Fruit fly (Drosophila melanogaster): ENCODE measurements around the gene CG11052.

The CG11052 gene

DNA sequence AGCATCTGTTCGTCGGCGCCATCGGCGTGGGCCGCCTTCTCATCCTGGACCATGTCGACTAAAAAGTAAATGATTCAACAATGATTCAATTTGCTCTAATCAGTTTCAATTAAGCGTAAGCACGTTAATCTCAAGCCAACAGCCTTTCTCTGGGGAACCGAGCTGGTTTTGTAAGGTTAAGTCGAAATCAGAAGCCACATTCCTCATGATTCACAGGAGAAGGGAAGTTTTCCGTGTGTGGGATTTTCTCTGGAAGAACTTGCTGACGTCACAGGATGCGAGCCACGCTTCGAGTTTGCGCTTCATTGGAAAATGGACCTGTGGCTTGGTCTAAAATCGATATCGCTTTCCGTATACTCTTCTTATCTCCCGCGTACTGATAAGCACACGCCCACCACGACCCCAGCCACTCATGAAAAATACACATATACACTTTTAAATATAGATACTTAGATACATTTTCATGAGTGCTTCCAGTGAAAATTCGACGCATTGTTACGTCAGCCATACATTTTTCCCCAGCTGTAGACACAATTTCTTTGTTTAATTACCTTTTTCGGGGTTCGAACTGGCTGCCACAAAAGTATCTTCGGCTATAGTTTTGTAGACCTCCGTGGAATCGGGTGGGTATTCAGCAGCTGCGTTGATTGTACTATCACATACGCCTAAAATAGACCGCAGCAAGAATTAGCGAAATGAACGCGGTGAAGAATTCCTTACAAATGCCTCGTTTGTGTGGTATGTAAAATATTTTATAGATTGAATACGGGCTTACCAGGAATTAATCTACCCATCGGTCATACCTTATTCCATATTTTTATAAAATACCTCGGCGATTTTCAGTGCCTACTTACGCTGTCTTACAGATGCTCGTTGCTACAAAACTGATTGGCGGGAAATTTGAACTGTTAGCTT, 31.8 kb downstream of the CG11052 start:
- TF ChIP-seq Myc (optimal IDR thresholded peaks at IDR 0.05), result no peak
- TF ChIP-seq CG32264 (GFP tag; optimal IDR thresholded peaks at IDR 0.05), result no peak
- TF ChIP-seq foxo (GFP tag; optimal IDR thresholded peaks at IDR 0.05), result peak in 1 of 2 experiments; percentile 8
- peak; percentile 34 for TF ChIP-seq Sp1 (GFP tag; optimal IDR thresholded peaks at IDR 0.05)
- TF ChIP-seq Mio (GFP tag; optimal IDR thresholded peaks at IDR 0.05), result no peak
- TF ChIP-seq brk (GFP tag; optimal IDR thresholded peaks at IDR 0.05), result no peak
- TF ChIP-seq sage (GFP tag; optimal IDR thresholded peaks at IDR 0.05), result no peak
- no peak for TF ChIP-seq GATAd (GFP tag; optimal IDR thresholded peaks at IDR 0.05)
- no peak for TF ChIP-seq Rel (GFP tag; optimal IDR thresholded peaks at IDR 0.05)
- TF ChIP-seq Rel (tag; optimal IDR thresholded peaks at IDR 0.05), result peak; percentile 69
- peak; percentile 27 for TF ChIP-seq CrebA (GFP tag; optimal IDR thresholded peaks at IDR 0.05; ENCODE audit: borderline replicate concordance)
- no peak for TF ChIP-seq dl (GFP tag; optimal IDR thresholded peaks at IDR 0.05; ENCODE audit: insufficient read depth in 1 of 2, partially characterized antibody in 2 of 2)
- no peak for TF ChIP-seq fru (GFP tag; optimal IDR thresholded peaks at IDR 0.05)
- TF ChIP-seq Hr78 (GFP tag; optimal IDR thresholded peaks at IDR 0.05), result no peak
- peak; percentile 17 for TF ChIP-seq br (GFP tag; optimal IDR thresholded peaks at IDR 0.05)
- TF ChIP-seq woc (GFP tag; optimal IDR thresholded peaks at IDR 0.05), result peak; percentile 13
- peak; percentile 28 for TF ChIP-seq rgr (GFP tag; optimal IDR thresholded peaks at IDR 0.05)
- TF ChIP-seq pan (optimal IDR thresholded peaks at IDR 0.05), result no peak
- TF ChIP-seq usp (GFP tag; optimal IDR thresholded peaks at IDR 0.05), result no peak
- TF ChIP-seq Dif (GFP tag; optimal IDR thresholded peaks at IDR 0.05; ENCODE audit: partially characterized antibody), result peak; percentile 82
- TF ChIP-seq tai (GFP tag; optimal IDR thresholded peaks at IDR 0.05), result no peak
- TF ChIP-seq HLH106 (tag; optimal IDR thresholded peaks at IDR 0.05), result peak; percentile 4
- no peak for TF ChIP-seq dmrt93B (GFP tag; optimal IDR thresholded peaks at IDR 0.05)
- TF ChIP-seq ey (GFP tag; optimal IDR thresholded peaks at IDR 0.05), result no peak
- TF ChIP-seq Abd-B (GFP tag; optimal IDR thresholded peaks at IDR 0.05), result no peak
- peak; percentile 54 for TF ChIP-seq Vsx2 (GFP tag; optimal IDR thresholded peaks at IDR 0.05; ENCODE audit: partially characterized antibody)
- no peak for TF ChIP-seq dsf (GFP tag; optimal IDR thresholded peaks at IDR 0.05; ENCODE audit: borderline replicate concordance)
- TF ChIP-seq psq (GFP tag; optimal IDR thresholded peaks at IDR 0.05), result no peak
- TF ChIP-seq N (GFP tag; optimal IDR thresholded peaks at IDR 0.05), result no peak
- no peak for TF ChIP-seq jim (GFP tag; optimal IDR thresholded peaks at IDR 0.05)
- no peak for TF ChIP-seq CG9705 (GFP tag; optimal IDR thresholded peaks at IDR 0.05)
- no peak for TF ChIP-seq lola (GFP tag; optimal IDR thresholded peaks at IDR 0.05)
- TF ChIP-seq OdsH (GFP tag; optimal IDR thresholded peaks at IDR 0.05), result peak; percentile 7
- peak; percentile 56 for TF ChIP-seq Hnf4 (GFP tag; optimal IDR thresholded peaks at IDR 0.05)
- TF ChIP-seq h (GFP tag; optimal IDR thresholded peaks at IDR 0.05), result peak; percentile 50
- TF ChIP-seq sv (GFP tag; optimal IDR thresholded peaks at IDR 0.05), result peak; percentile 8
- no peak for TF ChIP-seq Jra (GFP tag; optimal IDR thresholded peaks at IDR 0.05)
- no peak for TF ChIP-seq Dfd (GFP tag; optimal IDR thresholded peaks at IDR 0.05)
- TF ChIP-seq Hr83 (GFP tag; optimal IDR thresholded peaks at IDR 0.05; ENCODE audit: poor library complexity, severe bottlenecking), result no peak

DNA sequence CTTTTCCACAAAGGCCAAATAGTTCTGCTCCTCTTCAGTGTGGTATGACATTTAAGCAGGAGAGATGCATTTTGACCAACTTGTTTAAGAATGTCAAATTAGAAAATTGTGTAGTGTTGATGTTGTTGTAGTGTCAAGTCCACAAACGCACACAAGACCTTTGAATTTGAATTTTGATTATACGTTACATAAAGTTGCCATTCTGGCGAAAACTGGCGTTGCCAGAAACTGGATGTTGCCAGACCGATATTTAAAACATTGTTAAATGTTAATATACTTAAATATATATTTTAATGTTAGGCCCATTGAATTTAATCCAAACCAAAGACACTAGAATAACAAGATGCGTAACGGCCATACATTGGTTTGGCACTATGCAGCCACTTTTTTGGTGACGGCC, 36.0 kb downstream of the CG11052 start:
- TF ChIP-seq dmrt93B (GFP tag; optimal IDR thresholded peaks at IDR 0.05), result no peak
- TF ChIP-seq pan (optimal IDR thresholded peaks at IDR 0.05), result no peak

DNA sequence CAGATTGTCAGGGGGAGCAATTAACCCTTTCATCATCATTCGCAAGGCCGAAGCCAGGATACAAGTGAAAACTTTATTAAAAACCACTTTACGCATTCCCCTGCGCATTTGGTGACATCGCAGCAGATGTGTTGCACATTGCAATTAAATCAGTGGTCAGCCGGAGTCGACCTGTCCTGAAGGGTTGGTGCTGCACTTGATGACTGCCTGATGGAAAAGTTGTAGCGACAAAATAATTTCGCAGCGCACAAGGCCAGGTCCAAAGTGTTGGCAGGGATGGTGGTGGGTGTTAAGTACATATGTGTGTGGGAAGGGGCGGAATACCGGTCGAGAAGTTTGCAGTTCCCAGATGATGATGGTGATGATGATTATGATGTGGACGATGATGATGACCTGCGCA, 36.9 kb downstream of the CG11052 start:
- TF ChIP-seq pan (optimal IDR thresholded peaks at IDR 0.05), result no peak
- TF ChIP-seq ey (GFP tag; optimal IDR thresholded peaks at IDR 0.05), result no peak
- no peak for TF ChIP-seq Hr78 (GFP tag; optimal IDR thresholded peaks at IDR 0.05)
- TF ChIP-seq foxo (GFP tag; optimal IDR thresholded peaks at IDR 0.05), result no peak
- TF ChIP-seq dl (GFP tag; optimal IDR thresholded peaks at IDR 0.05; ENCODE audit: insufficient read depth in 1 of 2, partially characterized antibody in 2 of 2), result no peak
- TF ChIP-seq usp (GFP tag; optimal IDR thresholded peaks at IDR 0.05), result no peak
- TF ChIP-seq Mio (GFP tag; optimal IDR thresholded peaks at IDR 0.05), result no peak
- TF ChIP-seq Sp1 (GFP tag; optimal IDR thresholded peaks at IDR 0.05), result no peak
- no peak for TF ChIP-seq lola (GFP tag; optimal IDR thresholded peaks at IDR 0.05)
- TF ChIP-seq dsf (GFP tag; optimal IDR thresholded peaks at IDR 0.05; ENCODE audit: borderline replicate concordance), result no peak
- TF ChIP-seq Dfd (GFP tag; optimal IDR thresholded peaks at IDR 0.05), result no peak
- TF ChIP-seq OdsH (GFP tag; optimal IDR thresholded peaks at IDR 0.05), result no peak
- no peak for TF ChIP-seq CG9705 (GFP tag; optimal IDR thresholded peaks at IDR 0.05)
- TF ChIP-seq Jra (GFP tag; optimal IDR thresholded peaks at IDR 0.05), result no peak
- no peak for TF ChIP-seq sv (GFP tag; optimal IDR thresholded peaks at IDR 0.05)
- no peak for TF ChIP-seq psq (GFP tag; optimal IDR thresholded peaks at IDR 0.05)
- no peak for TF ChIP-seq Vsx2 (GFP tag; optimal IDR thresholded peaks at IDR 0.05; ENCODE audit: partially characterized antibody)
- no peak for TF ChIP-seq br (GFP tag; optimal IDR thresholded peaks at IDR 0.05)

All from whole organism, wandering third instar larva.